Worm (Caenorhabditis elegans): ENCODE measurements around the gene F53F8.3.

Gene F53F8.3

DNA sequence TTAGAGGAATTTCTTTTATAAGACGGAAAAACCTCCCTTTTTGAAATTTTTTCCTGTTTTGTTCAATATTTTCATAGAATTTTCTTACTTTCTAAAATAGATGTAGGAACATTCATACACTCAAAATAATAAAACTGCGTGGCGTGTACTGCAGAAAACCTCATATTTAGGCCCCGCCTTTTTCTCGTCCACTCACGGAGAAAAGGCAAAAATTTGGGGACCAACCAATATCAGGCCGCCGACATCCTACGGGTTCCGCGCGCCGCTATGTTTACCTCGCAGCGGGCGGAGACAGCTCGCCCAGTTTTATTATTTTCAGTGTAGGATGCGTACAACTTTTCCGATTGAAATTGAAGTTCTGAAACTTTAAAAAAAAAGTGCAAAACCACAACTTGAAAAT lies 9.5 kb upstream of the F53F8.3 start:
- TF ChIP-seq snpc-4 (tag; optimal IDR thresholded peaks at IDR 0.05) = peak; percentile 23
- peak; percentile 18 for TF ChIP-seq F49E8.2 (tag; optimal IDR thresholded peaks at IDR 0.05; ENCODE audit: borderline replicate concordance)
- TF ChIP-seq Y48G9A.11 (GFP tag; IDR thresholded peaks at IDR 0.05) = peak; percentile 9; the same call in 1 of the 2 replicates

DNA sequence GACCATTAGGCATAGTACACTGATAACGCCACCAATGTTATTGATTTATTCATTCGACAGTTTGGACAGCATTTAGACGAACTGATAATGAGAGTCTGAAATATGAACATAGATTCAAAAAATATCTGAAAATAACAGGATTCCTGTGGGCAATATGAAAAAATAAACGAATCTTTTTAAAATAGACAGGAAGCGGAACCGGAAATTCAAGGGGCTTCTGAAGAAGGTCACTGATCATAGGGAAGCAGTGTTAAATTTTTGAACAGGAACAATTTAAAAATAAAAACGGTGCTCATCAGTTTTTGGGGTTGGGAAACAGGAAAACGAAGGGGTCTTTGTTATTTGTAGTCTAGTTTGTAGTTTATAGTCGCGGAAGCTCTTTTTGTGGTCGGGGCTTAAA lies 8.9 kb upstream of the F53F8.3 start, which contains the start of gene F53F8.7:
TSS of gene F53F8.7 (minus strand) at position 101 of the 400 bp plus-strand sequence.
- peak; percentile 42 for TF ChIP-seq aha-1 (tag)
- no peak for TF ChIP-seq lin-13 (GFP tag; optimal IDR thresholded peaks at IDR 0.05)

DNA sequence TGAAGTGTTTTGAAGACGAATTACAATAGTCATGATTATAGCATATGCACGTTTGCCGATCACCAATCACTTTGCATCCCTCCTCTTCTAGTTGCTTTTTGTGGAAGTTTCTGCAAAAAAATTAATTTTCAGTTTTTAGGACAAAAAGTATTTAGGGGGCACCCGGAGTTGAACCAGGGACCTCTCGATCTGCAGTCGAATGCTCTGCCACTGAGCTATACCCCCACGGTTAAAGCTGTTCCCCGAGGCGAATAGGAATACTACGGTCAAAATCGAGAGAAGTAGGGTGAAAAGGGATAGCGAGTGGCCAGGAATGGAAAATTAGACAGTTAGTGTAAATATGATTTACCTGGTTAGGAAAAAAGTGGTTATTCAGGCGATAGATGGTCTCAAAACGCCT lies 4.6 kb upstream of the F53F8.3 start:
- TF ChIP-seq Y105C5A.15 (GFP tag; IDR thresholded peaks at IDR 0.05) (peak; percentile 86), lir-3 (tag; optimal IDR thresholded peaks at IDR 0.05) (peak; percentile 47), ztf-11 (tag; optimal IDR thresholded peaks at IDR 0.05) (no peak), nhr-10 (tag; optimal IDR thresholded peaks at IDR 0.05) (no peak), zfp-2 (tag; optimal IDR thresholded peaks at IDR 0.05) (peak; percentile 11), egl-43 (GFP tag; IDR thresholded peaks at IDR 0.05) (peak; percentile 95), Y75B8A.6 (GFP tag; IDR thresholded peaks at IDR 0.05) (peak; percentile 71; the same call in 1 of the 2 replicates), sdz-12 (GFP tag; optimal IDR thresholded peaks at IDR 0.05) (peak; percentile 60), lin-29 (GFP tag; IDR thresholded peaks at IDR 0.05) (0 out of 2 replicates have a peak, but pooled peaks have one; percentile 54), unc-130 (GFP tag; optimal IDR thresholded peaks at IDR 0.05) (no peak), R02D3.7 (tag; optimal IDR thresholded peaks at IDR 0.05) (no peak), gei-8 (GFP tag; optimal IDR thresholded peaks at IDR 0.05) (peak; percentile 67), pha-4 (GFP tag; IDR thresholded peaks at IDR 0.05) (peak; percentile 88), pha-4 (tag; optimal IDR thresholded peaks at IDR 0.05) (no peak), unc-39 (tag; optimal IDR thresholded peaks at IDR 0.05) (no peak), hmg-1.1 (GFP tag; IDR thresholded peaks at IDR 0.05) (peak; percentile 78), T26A8.4 (GFP tag; IDR thresholded peaks at IDR 0.05) (peak; percentile 87), mep-1 (tag; optimal IDR thresholded peaks at IDR 0.05) (peak; percentile 59), ZK546.5 (tag; optimal IDR thresholded peaks at IDR 0.05) (no peak), ztf-7 (tag; optimal IDR thresholded peaks at IDR 0.05) (no peak), F26F4.8 (GFP tag; conservative IDR thresholded peaks at IDR 0.05) (peak; percentile 88), ctbp-1 (GFP tag; IDR thresholded peaks at IDR 0.05) (peak; percentile 70), mes-2 (tag; optimal IDR thresholded peaks at IDR 0.05; ENCODE audit: poor library complexity, severe bottlenecking) (peak; percentile 82), nhr-77 (tag; optimal IDR thresholded peaks at IDR 0.05) (peak; percentile 2), nhr-48 (tag; optimal IDR thresholded peaks at IDR 0.05) (peak; percentile 38), aly-2 (tag; optimal IDR thresholded peaks at IDR 0.05) (no peak), dmd-9 (GFP tag; IDR thresholded peaks at IDR 0.05) (peak; percentile 29; the same call in 1 of the 2 replicates), zip-11 (GFP tag; IDR thresholded peaks at IDR 0.05) (0 out of 2 replicates have a peak, but pooled peaks have one; percentile 66), ces-1 (GFP tag; optimal IDR thresholded peaks at IDR 0.05) (no peak), egl-27 (tag; optimal IDR thresholded peaks at IDR 0.05) (no peak), D1046.2 (GFP tag; IDR thresholded peaks at IDR 0.05) (peak; percentile 76; the same call in 1 of the 2 replicates), skn-1 (tag; optimal IDR thresholded peaks at IDR 0.05) (no peak), zfp-3 (GFP tag; conservative IDR thresholded peaks at IDR 0.05) (no peak), spr-3 (GFP tag; optimal IDR thresholded peaks at IDR 0.05) (peak; percentile 36), lin-15B (tag; optimal IDR thresholded peaks at IDR 0.05) (no peak), vab-7 (GFP tag; IDR thresholded peaks at IDR 0.05) (peak; percentile 84), Y5F2A.4 (GFP tag; optimal IDR thresholded peaks at IDR 0.05) (peak; percentile 22), set-16 (GFP tag; IDR thresholded peaks at IDR 0.05) (no peak; the same call in 1 of the 2 replicates), nhr-237 (tag; optimal IDR thresholded peaks at IDR 0.05) (no peak), lim-7 (GFP tag; IDR thresholded peaks at IDR 0.05) (peak; percentile 92), F10B5.3 (tag; optimal IDR thresholded peaks at IDR 0.05) (no peak), ceh-62 (tag; optimal IDR thresholded peaks at IDR 0.05) (no peak), zip-2 (tag; optimal IDR thresholded peaks at IDR 0.05) (no peak), lsy-2 (tag; optimal IDR thresholded peaks at IDR 0.05) (peak in 1 of 2 experiments; percentile 57)

Measured in whole organism, L4 larva.